Fruit fly (Drosophila melanogaster) Kc167 (cell line): Measurements from ENCODE around the gene CG31139.

ENCODE experiments used
- Myc ChIP-seq: fragments of >200 bp; optimal IDR thresholded peaks from 2 replicates; lab custom pipeline; 2017; ENCODE audit warnings: missing external identifiers
- psq ChIP-seq: fragments of >200 bp; optimal IDR thresholded peaks from 2 replicates; lab custom pipeline; 2017; ENCODE audit warnings: missing external identifiers

DNA sequence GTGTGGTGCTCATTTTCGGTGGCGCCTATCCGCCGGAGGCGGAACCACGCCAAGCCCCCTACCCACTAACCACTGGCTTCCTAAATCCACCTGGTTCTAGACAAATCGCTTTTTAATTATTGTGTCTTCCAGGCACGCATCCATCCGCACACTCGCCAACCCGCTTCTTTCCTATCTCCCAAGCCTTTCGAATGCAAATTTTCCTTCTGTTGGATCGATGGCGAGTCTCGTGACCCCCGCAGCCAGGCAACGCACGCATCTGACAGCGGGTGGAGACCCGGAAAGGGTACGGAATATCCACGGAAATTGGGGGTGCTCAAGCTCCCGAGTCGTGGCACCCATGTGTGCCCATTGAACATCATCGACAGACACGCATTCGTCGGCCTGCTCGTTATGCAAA, 41.7 kb downstream of the CG31139 start, which contains the start of gene CG13842:
- TF ChIP-seq Myc: no peak
- TF ChIP-seq psq: no peak
